Worm (Caenorhabditis elegans) whole organism, mixed stage, embryonic: Measurements from ENCODE around the gene hil-6.

Experiments used
- ces-1 ChIP-seq: fragments of 150-350 bp; optimal IDR thresholded peaks from 2 replicates; lab custom pipeline; 2014; ENCODE audit warnings: missing biosample characterization, missing genetic modification reagents, missing genetic modification characterization
- drap-1 ChIP-seq: fragments of 200-800 bp; sonication (Bioruptor generic); optimal IDR thresholded peaks from 3 replicates; lab custom pipeline; 2018; ENCODE audit warnings: mild to moderate bottlenecking, missing genetic modification characterization, missing compliant biosample characterization
- elt-1 ChIP-seq: sonication (generic microtip); optimal IDR thresholded peaks from 2 replicates; lab custom pipeline; 2017; ENCODE audit warnings: missing genetic modification characterization, mild to moderate bottlenecking, missing compliant biosample characterization, antibody characterized with exemption, moderate library complexity, borderline replicate concordance; ENCODE audit not compliant: insufficient read depth
- ham-2 ChIP-seq: fragments of 200-800 bp; sonication (Bioruptor generic); optimal IDR thresholded peaks from 2 replicates; lab custom pipeline; 2018; ENCODE audit warnings: mild to moderate bottlenecking, missing genetic modification characterization, missing compliant biosample characterization
- mab-5 ChIP-seq: fragments of 150-350 bp; optimal IDR thresholded peaks from 2 replicates; lab custom pipeline; 2014; ENCODE audit warnings: missing biosample characterization, missing genetic modification characterization
- nhr-237 ChIP-seq: fragments of 150-350 bp; optimal IDR thresholded peaks from 2 replicates; lab custom pipeline; 2014; ENCODE audit warnings: missing biosample characterization, missing genetic modification characterization
- nhr-28 ChIP-seq: fragments of 150-350 bp; optimal IDR thresholded peaks from 2 replicates; lab custom pipeline; 2014; ENCODE audit warnings: missing biosample characterization, missing genetic modification characterization
- pha-4 ChIP-seq: fragments of 150-350 bp; optimal IDR thresholded peaks from 2 replicates; lab custom pipeline; 2018; ENCODE audit warnings: missing biosample characterization, missing genetic modification reagents, missing genetic modification characterization
- sem-2 ChIP-seq: fragments of 200-800 bp; sonication (Bioruptor generic); optimal IDR thresholded peaks from 2 replicates; lab custom pipeline; 2018; ENCODE audit warnings: mild to moderate bottlenecking, missing genetic modification characterization, missing compliant biosample characterization
- snpc-4 ChIP-seq: fragments of 150-350 bp; optimal IDR thresholded peaks from 2 replicates; lab custom pipeline; 2014; ENCODE audit warnings: missing biosample characterization, missing genetic modification characterization
- unc-39 ChIP-seq: fragments of 150-350 bp; optimal IDR thresholded peaks from 2 replicates; lab custom pipeline; 2014; ENCODE audit warnings: missing biosample characterization, missing genetic modification characterization
- unc-62 ChIP-seq: fragments of 150-350 bp; optimal IDR thresholded peaks from 2 replicates; lab custom pipeline; 2014; ENCODE audit warnings: missing biosample characterization, missing genetic modification reagents, missing genetic modification characterization

- TF ChIP-seq ham-2 = no peak
- TF ChIP-seq pha-4 = no peak
- TF ChIP-seq nhr-28 (tag; lab: Kevin White, UChicago) = no peak
- no peak for TF ChIP-seq unc-62 (GFP tag; lab: Kevin White, UChicago)
- no peak for TF ChIP-seq sem-2 (GFP tag; lab: Kevin White, UChicago)
- TF ChIP-seq nhr-237 (tag; lab: Kevin White, UChicago) = no peak
- no peak for TF ChIP-seq unc-39 (tag; lab: Kevin White, UChicago)
- no peak for TF ChIP-seq mab-5
- TF ChIP-seq elt-1 (tag; lab: Kevin White, UChicago) = no peak
- TF ChIP-seq ces-1 (GFP tag; lab: Kevin White, UChicago) = no peak
- TF ChIP-seq snpc-4 = no peak
- TF ChIP-seq drap-1 (GFP tag; lab: Kevin White, UChicago) = no peak
Observed at ce11 chrV:2055765-2056504, 24.6 kb upstream of the hil-6 start.
